Fruit fly (Drosophila melanogaster) whole organism, embryonic: Measurements from ENCODE around the gene L2HGDH.
A peak's percentile ranks its signal among the peaks of the same experiment; 100 is the strongest.

Source experiments
- Aef1 ChIP-seq: fragments of 200-800 bp; sonication (Bioruptor generic); IDR thresholded peaks from 3 replicates; pipeline ENCODE4 v1.3.6; 2022; ENCODE audit warnings: missing biosample characterization, missing genetic modification characterization
- CG1233 ChIP-seq: fragments of 200-800 bp; sonication (Bioruptor generic); optimal IDR thresholded peaks from 4 replicates; lab custom pipeline; 2018; ENCODE audit warnings: missing biosample characterization, mild to moderate bottlenecking, missing genetic modification characterization
- CG13424 ChIP-seq: fragments of 200-800 bp; sonication (Bioruptor generic); optimal IDR thresholded peaks from 2 replicates; lab custom pipeline; 2019; ENCODE audit warnings: missing biosample characterization, mild to moderate bottlenecking, missing genetic modification characterization, moderate library complexity
- CG13775 ChIP-seq: fragments of 200-800 bp; sonication (Bioruptor generic); optimal IDR thresholded peaks from 3 replicates; lab custom pipeline; 2017; ENCODE audit warnings: missing biosample characterization, mild to moderate bottlenecking, missing genetic modification characterization
- CG14710 ChIP-seq: fragments of 200-800 bp; sonication (Bioruptor generic); optimal IDR thresholded peaks from 3 replicates; lab custom pipeline; 2019; ENCODE audit warnings: missing biosample characterization, mild to moderate bottlenecking, missing genetic modification characterization, moderate library complexity
- CG15011 ChIP-seq: fragments of 200-800 bp; sonication (Bioruptor generic); optimal IDR thresholded peaks from 3 replicates; lab custom pipeline; 2018; ENCODE audit warnings: missing biosample characterization, mild to moderate bottlenecking, missing genetic modification characterization
- CG17361 ChIP-seq: fragments of 200-800 bp; sonication (Bioruptor generic); IDR thresholded peaks from 3 replicates; pipeline ENCODE4 v1.3.6; 2022; ENCODE audit warnings: missing biosample characterization, missing genetic modification characterization
- CG17385 ChIP-seq: fragments of 200-800 bp; sonication (Bioruptor generic); optimal IDR thresholded peaks from 3 replicates; lab custom pipeline; 2018; ENCODE audit warnings: missing biosample characterization, mild to moderate bottlenecking, missing genetic modification characterization
- CG18262 ChIP-seq: fragments of 200-800 bp; optimal IDR thresholded peaks from 3 replicates; lab custom pipeline; 2019; ENCODE audit warnings: missing biosample characterization, mild to moderate bottlenecking, missing genetic modification characterization, moderate library complexity
- CG2678 ChIP-seq: fragments of 200-800 bp; sonication (Bioruptor generic); optimal IDR thresholded peaks from 3 replicates; lab custom pipeline; 2019; ENCODE audit warnings: missing biosample characterization, mild to moderate bottlenecking, missing genetic modification characterization, moderate library complexity
- CG2712 ChIP-seq: fragments of 200-800 bp; optimal IDR thresholded peaks from 3 replicates; lab custom pipeline; 2019; ENCODE audit warnings: missing biosample characterization, mild to moderate bottlenecking, missing genetic modification characterization, moderate library complexity
- CG2889 ChIP-seq: fragments of 200-800 bp; sonication (Bioruptor generic); IDR thresholded peaks from 3 replicates; pipeline ENCODE4 v1.3.6; 2022; ENCODE audit warnings: missing biosample characterization, missing genetic modification characterization
- CG31441 ChIP-seq: fragments of 200-800 bp; sonication (Bioruptor generic); IDR thresholded peaks from 2 replicates; pipeline ENCODE4 v1.3.6; 2022; ENCODE audit warnings: missing biosample characterization, missing genetic modification characterization
- CG33557 ChIP-seq: fragments of 200-800 bp; sonication (Bioruptor generic); optimal IDR thresholded peaks from 2 replicates; lab custom pipeline; 2019; ENCODE audit warnings: missing biosample characterization, mild to moderate bottlenecking, missing genetic modification characterization, moderate library complexity
- CrebB ChIP-seq: fragments of 200-800 bp; sonication (Bioruptor generic); optimal IDR thresholded peaks from 3 replicates; lab custom pipeline; 2018; ENCODE audit warnings: missing biosample characterization, mild to moderate bottlenecking, missing genetic modification characterization
- Dip2 ChIP-seq: fragments of 200-800 bp; sonication (Bioruptor generic); IDR thresholded peaks from 2 replicates; pipeline ENCODE4 v1.3.6; 2022; ENCODE audit warnings: missing biosample characterization, missing genetic modification characterization
- Ets65A ChIP-seq: fragments of 200-800 bp; sonication (Bioruptor generic); peaks from one replicate; lab custom pipeline; 2016; ENCODE audit warnings: missing biosample characterization, missing genetic modification characterization
- HLHmδ ChIP-seq: fragments of 200-800 bp; sonication (Bioruptor generic); optimal IDR thresholded peaks from 2 replicates; lab custom pipeline; 2018; ENCODE audit warnings: missing biosample characterization, mild to moderate bottlenecking, missing genetic modification characterization, moderate library complexity
- Hsf ChIP-seq: fragments of 200-800 bp; sonication (Bioruptor generic); optimal IDR thresholded peaks from 3 replicates; lab custom pipeline; 2016; ENCODE audit warnings: missing biosample characterization, missing genetic modification characterization
- Nf-YB ChIP-seq: fragments of 200-800 bp; sonication (Bioruptor generic); optimal IDR thresholded peaks from 3 replicates; lab custom pipeline; 2019; ENCODE audit warnings: missing biosample characterization, mild to moderate bottlenecking, missing genetic modification characterization, moderate library complexity
- Oli ChIP-seq: fragments of 200-800 bp; sonication (Bioruptor generic); optimal IDR thresholded peaks from 2 replicates; lab custom pipeline; 2018; ENCODE audit warnings: missing biosample characterization, mild to moderate bottlenecking, missing genetic modification characterization, moderate library complexity
- Ptx1 ChIP-seq: fragments of 200-800 bp; sonication (Bioruptor generic); IDR thresholded peaks from 2 replicates; pipeline ENCODE4 v1.3.6; 2022; ENCODE audit warnings: missing biosample characterization, missing genetic modification characterization
- Sox102F ChIP-seq: fragments of 200-800 bp; sonication (Bioruptor generic); optimal IDR thresholded peaks from 2 replicates; lab custom pipeline; 2018; ENCODE audit warnings: missing biosample characterization, mild to moderate bottlenecking, missing genetic modification characterization, moderate library complexity
- Spps ChIP-seq: fragments of 200-800 bp; sonication (Bioruptor generic); optimal IDR thresholded peaks from 2 replicates; lab custom pipeline; 2018; ENCODE audit warnings: missing biosample characterization, mild to moderate bottlenecking, missing genetic modification characterization
- Ssrp ChIP-seq: fragments of 200-800 bp; sonication (Bioruptor generic); optimal IDR thresholded peaks from 2 replicates; lab custom pipeline; 2018; ENCODE audit warnings: missing biosample characterization, mild to moderate bottlenecking, missing genetic modification characterization, moderate library complexity
- Xrp1 ChIP-seq: fragments of 200-800 bp; sonication (Bioruptor generic); IDR thresholded peaks from 2 replicates; pipeline ENCODE4 v1.3.6; 2022; ENCODE audit warnings: missing biosample characterization, missing genetic modification characterization
- abd-A ChIP-seq: fragments of 200-800 bp; sonication (Bioruptor generic); optimal IDR thresholded peaks from 3 replicates; lab custom pipeline; 2019; ENCODE audit warnings: missing biosample characterization, mild to moderate bottlenecking, missing genetic modification characterization, moderate library complexity
- bbx ChIP-seq: fragments of 200-800 bp; sonication (Bioruptor generic); IDR thresholded peaks from 2 replicates; pipeline ENCODE4 v1.3.6; 2022; ENCODE audit warnings: missing biosample characterization, missing genetic modification characterization; ENCODE audit not compliant: partially characterized antibody
- corto ChIP-seq: fragments of 200-800 bp; sonication (Bioruptor generic); optimal IDR thresholded peaks from 2 replicates; lab custom pipeline; 2016; ENCODE audit warnings: missing biosample characterization, mild to moderate bottlenecking, missing genetic modification characterization, moderate library complexity
- dmrt11E ChIP-seq: fragments of 200-800 bp; sonication (Bioruptor generic); optimal IDR thresholded peaks from 3 replicates; lab custom pipeline; 2018; ENCODE audit warnings: missing biosample characterization, mild to moderate bottlenecking, missing genetic modification characterization, moderate library complexity
- dmrt99B ChIP-seq: fragments of 200-800 bp; sonication (Bioruptor generic); optimal IDR thresholded peaks from 2 replicates; lab custom pipeline; 2018; ENCODE audit warnings: missing biosample characterization, mild to moderate bottlenecking, missing genetic modification characterization, moderate library complexity
- emc ChIP-seq: fragments of 200-800 bp; sonication (Bioruptor generic); optimal IDR thresholded peaks from 2 replicates; lab custom pipeline; 2016; ENCODE audit warnings: missing biosample characterization, missing genetic modification characterization
- gcm ChIP-seq: fragments of 200-800 bp; sonication (Bioruptor generic); optimal IDR thresholded peaks from 2 replicates; lab custom pipeline; 2019; ENCODE audit warnings: missing biosample characterization, mild to moderate bottlenecking, missing genetic modification characterization, moderate library complexity
- grau ChIP-seq: fragments of 200-800 bp; optimal IDR thresholded peaks from 3 replicates; lab custom pipeline; 2019; ENCODE audit warnings: missing biosample characterization, mild to moderate bottlenecking, missing genetic modification characterization, moderate library complexity
- hkb ChIP-seq, 2 experiments: fragments of 200-800 bp in 1 of 2; fragments of >200 bp in 1 of 2; sonication (Bioruptor generic) in 1 of 2; IDR thresholded peaks in 1 of 2; optimal IDR thresholded peaks in 1 of 2; 2 replicates each; pipeline versions ENCODE4 v1.3.6 to Lab custom; 2017 to 2022; ENCODE audit warnings: missing biosample characterization in 1 of 2, missing genetic modification characterization in 1 of 2
- lola ChIP-seq, 3 experiments: fragments of >200 bp in 2 of 3; fragments of 200-800 bp in 1 of 3; sonication (Bioruptor generic) in 1 of 3; optimal IDR thresholded peaks; 2 replicates each; lab custom pipeline; 2017 to 2019; ENCODE audit warnings: missing biosample characterization in 3 of 3, missing genetic modification characterization in 3 of 3, mild to moderate bottlenecking in 1 of 3, moderate library complexity in 1 of 3
- nmo ChIP-seq: fragments of 200-800 bp; sonication (Bioruptor generic); optimal IDR thresholded peaks from 2 replicates; lab custom pipeline; 2018; ENCODE audit warnings: missing biosample characterization, mild to moderate bottlenecking, missing genetic modification characterization, moderate library complexity
- phol ChIP-seq: fragments of 200-800 bp; sonication (Bioruptor generic); optimal IDR thresholded peaks from 3 replicates; lab custom pipeline; 2018; ENCODE audit warnings: missing biosample characterization, mild to moderate bottlenecking, missing genetic modification characterization, moderate library complexity
- row ChIP-seq: fragments of 200-800 bp; sonication (Bioruptor generic); IDR thresholded peaks from 3 replicates; pipeline ENCODE4 v1.3.6; 2022; ENCODE audit warnings: missing biosample characterization, missing genetic modification characterization
- sc ChIP-seq, 3 experiments: fragments of >200 bp in 2 of 3; fragments of 200-800 bp in 1 of 3; sonication (Bioruptor generic) in 1 of 3; optimal IDR thresholded peaks; 2 replicates in 2 of 3; 3 replicates in 1 of 3; lab custom pipeline; 2017; ENCODE audit warnings: mild to moderate bottlenecking in 1 of 3, missing biosample characterization in 1 of 3, missing genetic modification characterization in 1 of 3, missing genetic modification reagents in 1 of 3
- slbo ChIP-seq: fragments of 200-800 bp; sonication (Bioruptor generic); IDR thresholded peaks from 2 replicates; pipeline ENCODE4 v1.3.6; 2022; ENCODE audit warnings: missing biosample characterization, missing genetic modification characterization
- slou ChIP-seq: fragments of 200-800 bp; sonication (Bioruptor generic); optimal IDR thresholded peaks from 3 replicates; lab custom pipeline; 2016; ENCODE audit warnings: missing biosample characterization, missing genetic modification characterization
- sob ChIP-seq: fragments of 200-800 bp; sonication (Bioruptor generic); IDR thresholded peaks from 2 replicates; pipeline ENCODE4 v1.3.6; 2022; ENCODE audit warnings: missing biosample characterization, missing genetic modification characterization
- tap ChIP-seq: fragments of 200-800 bp; optimal IDR thresholded peaks from 3 replicates; lab custom pipeline; 2019; ENCODE audit warnings: missing biosample characterization, mild to moderate bottlenecking, missing genetic modification characterization, moderate library complexity
- unpg ChIP-seq: fragments of 200-800 bp; sonication (Bioruptor generic); optimal IDR thresholded peaks from 3 replicates; lab custom pipeline; 2018; ENCODE audit warnings: missing biosample characterization, mild to moderate bottlenecking, missing genetic modification characterization, moderate library complexity
- zf30C ChIP-seq: fragments of 200-800 bp; sonication (Bioruptor generic); optimal IDR thresholded peaks from 3 replicates; lab custom pipeline; 2018; ENCODE audit warnings: missing biosample characterization, mild to moderate bottlenecking, missing genetic modification characterization

The L2HGDH gene

DNA sequence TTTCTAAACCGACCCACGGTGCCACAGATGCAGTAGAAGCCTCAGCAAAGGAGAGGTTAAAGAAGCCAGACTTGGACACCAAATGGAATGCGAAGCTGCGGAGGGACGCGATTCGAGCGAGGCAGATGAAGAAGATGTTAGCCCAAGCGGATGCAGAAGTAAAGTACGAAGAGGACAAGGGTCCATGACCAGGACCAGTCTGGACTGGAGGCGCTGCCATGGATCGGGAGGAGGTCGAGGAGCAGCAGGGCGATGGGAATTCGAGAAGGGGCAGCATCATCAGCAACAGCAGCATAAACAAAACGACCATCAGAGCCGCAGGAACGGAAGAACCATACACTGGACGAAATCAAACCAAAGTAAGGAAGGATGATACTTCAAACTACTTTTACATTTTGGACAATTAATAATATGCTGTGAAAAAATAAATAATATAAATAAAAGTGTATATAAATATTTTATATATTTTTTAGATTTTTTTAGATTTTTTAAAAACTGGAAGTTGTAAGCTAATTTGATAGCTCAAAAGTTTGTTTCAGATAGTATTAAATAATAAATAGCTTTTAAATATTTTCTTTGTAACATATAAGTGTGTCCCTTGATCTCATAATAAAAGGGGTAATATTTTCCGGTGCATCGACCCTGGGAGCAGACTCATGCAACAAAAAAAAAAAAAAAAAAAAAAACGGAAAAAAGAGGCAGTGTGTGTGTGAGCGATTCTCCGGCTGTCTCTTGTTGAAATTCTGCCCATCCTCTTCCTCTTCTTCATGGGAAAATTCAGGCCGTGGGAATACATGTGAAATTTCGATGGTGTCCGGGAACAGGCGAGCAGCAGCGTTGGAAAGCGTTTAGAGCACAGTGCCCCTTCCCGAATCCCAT, 27.4 kb downstream of the L2HGDH start (continued):
- TF ChIP-seq lola (GFP tag; optimal IDR thresholded peaks at IDR 0.05; lab: Kevin White, UChicago) = peak in 1 of 3 experiments; percentile 68
- peak; percentile 60 for TF ChIP-seq HLHmδ
- peak; percentile 30 for TF ChIP-seq gcm (GFP tag; lab: Kevin White, UChicago)
- TF ChIP-seq Aef1 = 0 out of 3 replicates have a peak, but pooled peaks have one; percentile 12
- peak; percentile 41 for TF ChIP-seq CG13775
- peak; percentile 77 for TF ChIP-seq CG2712 (tag; lab: Kevin White, UChicago)
- TF ChIP-seq dmrt99B (tag; lab: Kevin White, UChicago) = peak; percentile 8
- no peak for TF ChIP-seq hkb (optimal IDR thresholded peaks at IDR 0.05; lab: Kevin White, UChicago)
- 0 out of 2 replicates have a peak, but pooled peaks have one; percentile 7 for TF ChIP-seq hkb (GFP tag; IDR thresholded peaks at IDR 0.05; lab: Robert Waterston, UW)
- TF ChIP-seq CG2889 (GFP tag; lab: Robert Waterston, UW) = no peak
- peak; percentile 64 for TF ChIP-seq CG14710 (tag; lab: Kevin White, UChicago)
- no peak for TF ChIP-seq Hsf (GFP tag; lab: Kevin White, UChicago)
- TF ChIP-seq abd-A (tag; lab: Kevin White, UChicago) = no peak
- TF ChIP-seq sob = no peak
- no peak for TF ChIP-seq CrebB
- TF ChIP-seq bbx = peak; percentile 39
- peak; percentile 49 for TF ChIP-seq corto (GFP tag; lab: Kevin White, UChicago)
- peak; percentile 51; the same call in 1 of the 2 replicates for TF ChIP-seq Xrp1 (GFP tag; lab: Robert Waterston, UW)
- TF ChIP-seq slou = no peak
- TF ChIP-seq CG2678 (tag; lab: Kevin White, UChicago) = peak; percentile 36
- peak; percentile 48 for TF ChIP-seq nmo (GFP tag; lab: Kevin White, UChicago)
- TF ChIP-seq tap (tag; lab: Kevin White, UChicago) = peak; percentile 37
- TF ChIP-seq CG18262 (tag; lab: Kevin White, UChicago) = peak; percentile 80
- peak; percentile 2 for TF ChIP-seq Spps
- TF ChIP-seq CG31441 = peak; percentile 58
- TF ChIP-seq CG17385 (GFP tag; lab: Kevin White, UChicago) = peak; percentile 77
- no peak for TF ChIP-seq emc (GFP tag; lab: Kevin White, UChicago)
- peak; percentile 23 for TF ChIP-seq CG13424
- no peak for TF ChIP-seq Nf-YB
- peak; percentile 32 for TF ChIP-seq CG33557 (GFP tag; lab: Kevin White, UChicago)
- no peak for TF ChIP-seq CG15011
- TF ChIP-seq zf30C (GFP tag; lab: Kevin White, UChicago) = peak; percentile 63
- peak; percentile 83 for TF ChIP-seq dmrt11E
- TF ChIP-seq Sox102F (GFP tag; lab: Kevin White, UChicago) = peak; percentile 43
- no peak for TF ChIP-seq Dip2 (GFP tag; lab: Robert Waterston, UW)
- 0 out of 2 replicates have a peak, but pooled peaks have one; percentile 17 for TF ChIP-seq Ptx1 (GFP tag; lab: Robert Waterston, UW)
- peak; percentile 44 for TF ChIP-seq unpg
- TF ChIP-seq CG1233 (GFP tag; lab: Kevin White, UChicago) = no peak
- TF ChIP-seq grau = peak; percentile 45
- 0 out of 3 replicates have a peak, but pooled peaks have one; percentile 29 for TF ChIP-seq row (GFP tag; lab: Robert Waterston, UW)
- peak; percentile 45 for TF ChIP-seq Ets65A (GFP tag; lab: Kevin White, UChicago)
- TF ChIP-seq CG17361 = peak; percentile 70
- TF ChIP-seq Ssrp (tag; lab: Kevin White, UChicago) = peak; percentile 9
- peak; percentile 57 for TF ChIP-seq phol
- no peak for TF ChIP-seq sc (optimal IDR thresholded peaks at IDR 0.05; lab: Kevin White, UChicago)
- TF ChIP-seq sc (GFP tag; optimal IDR thresholded peaks at IDR 0.05; lab: Kevin White, UChicago) = peak; percentile 46
- 0 out of 2 replicates have a peak, but pooled peaks have one; percentile 9 for TF ChIP-seq slbo
- peak; percentile 29 for TF ChIP-seq Oli (tag; lab: Kevin White, UChicago)
